Fruit fly (Drosophila melanogaster): ENCODE results near the gene CG16815.

CG16815 gene

dm6 chr2L:13259643-13260042 is 30.0 kb downstream of the CG16815 start, which contains the start of gene CG31730:
TSS of gene CG31730 (minus strand) at chr2L:13259743.
- TF ChIP-seq CG8478 (optimal IDR thresholded peaks at IDR 0.05), result no peak
- TF ChIP-seq CTCF (optimal IDR thresholded peaks at IDR 0.05), result no peak

- TF ChIP-seq CG8478 (optimal IDR thresholded peaks at IDR 0.05) (no peak), CTCF (optimal IDR thresholded peaks at IDR 0.05) (no peak)
Measured at dm6 chr2L:13260740-13261139, 31.1 kb downstream of the CG16815 start, which contains the start of gene CG44085. TSS of gene CG44085 (plus strand) at chr2L:13261008.

dm6 chr2L:13265776-13266175 is 36.1 kb downstream of the CG16815 start, which contains the start of gene CG31848:
TSS of gene CG31848 (minus strand) at chr2L:13265876.
- no peak for TF ChIP-seq CTCF (optimal IDR thresholded peaks at IDR 0.05)
- no peak for TF ChIP-seq CG8478 (optimal IDR thresholded peaks at IDR 0.05)

dm6 chr2L:13266627-13267026 is 37.0 kb downstream of the CG16815 start:
- TF ChIP-seq CG8478 (optimal IDR thresholded peaks at IDR 0.05) (no peak), CTCF (optimal IDR thresholded peaks at IDR 0.05) (no peak)

dm6 chr2L:13268040-13268652 is 38.5 kb downstream of the CG16815 start:
- no peak for TF ChIP-seq CG8478 (optimal IDR thresholded peaks at IDR 0.05)
- TF ChIP-seq CTCF (optimal IDR thresholded peaks at IDR 0.05), result no peak

- TF ChIP-seq CG8478 (optimal IDR thresholded peaks at IDR 0.05), result no peak
- no peak for TF ChIP-seq CTCF (optimal IDR thresholded peaks at IDR 0.05)
Measured at dm6 chr2L:13272541-13272940, 42.9 kb downstream of the CG16815 start.
